Worm (Caenorhabditis elegans) whole organism, mixed stage, embryonic: ENCODE data around the gene F45E12.6.

Source experiments
- blmp-1 ChIP-seq: fragments of 150-350 bp; optimal IDR thresholded peaks from 2 replicates; lab custom pipeline; 2014; ENCODE audit warnings: missing biosample characterization, missing genetic modification characterization
- elt-1 ChIP-seq: sonication (generic microtip); optimal IDR thresholded peaks from 2 replicates; lab custom pipeline; 2017; ENCODE audit warnings: missing genetic modification characterization, mild to moderate bottlenecking, missing compliant biosample characterization, antibody characterized with exemption, moderate library complexity, borderline replicate concordance; ENCODE audit not compliant: insufficient read depth
- ham-2 ChIP-seq: fragments of 200-800 bp; sonication (Bioruptor generic); optimal IDR thresholded peaks from 2 replicates; lab custom pipeline; 2018; ENCODE audit warnings: mild to moderate bottlenecking, missing genetic modification characterization, missing compliant biosample characterization
- lsy-2 ChIP-seq: fragments of 150-350 bp; optimal IDR thresholded peaks from 2 replicates; lab custom pipeline; 2014; ENCODE audit warnings: missing biosample characterization, missing genetic modification characterization
- mep-1 ChIP-seq: fragments of 150-350 bp; optimal IDR thresholded peaks from 2 replicates; lab custom pipeline; 2017; ENCODE audit warnings: missing biosample characterization, missing genetic modification reagents, missing genetic modification characterization, inconsistent platforms
- nhr-12 ChIP-seq: fragments of 150-350 bp; optimal IDR thresholded peaks from 2 replicates; lab custom pipeline; 2014; ENCODE audit warnings: missing biosample characterization, missing genetic modification characterization
- nhr-28 ChIP-seq: fragments of 150-350 bp; optimal IDR thresholded peaks from 2 replicates; lab custom pipeline; 2014; ENCODE audit warnings: missing biosample characterization, missing genetic modification characterization
- sem-2 ChIP-seq: fragments of 200-800 bp; sonication (Bioruptor generic); optimal IDR thresholded peaks from 2 replicates; lab custom pipeline; 2018; ENCODE audit warnings: mild to moderate bottlenecking, missing genetic modification characterization, missing compliant biosample characterization
- snpc-4 ChIP-seq: fragments of 150-350 bp; optimal IDR thresholded peaks from 2 replicates; lab custom pipeline; 2014; ENCODE audit warnings: missing biosample characterization, missing genetic modification characterization
- sptf-1 ChIP-seq: sonication (generic microtip); optimal IDR thresholded peaks from 2 replicates; lab custom pipeline; 2017; ENCODE audit warnings: mild to moderate bottlenecking, missing genetic modification characterization, moderate library complexity, missing compliant biosample characterization

DNA sequence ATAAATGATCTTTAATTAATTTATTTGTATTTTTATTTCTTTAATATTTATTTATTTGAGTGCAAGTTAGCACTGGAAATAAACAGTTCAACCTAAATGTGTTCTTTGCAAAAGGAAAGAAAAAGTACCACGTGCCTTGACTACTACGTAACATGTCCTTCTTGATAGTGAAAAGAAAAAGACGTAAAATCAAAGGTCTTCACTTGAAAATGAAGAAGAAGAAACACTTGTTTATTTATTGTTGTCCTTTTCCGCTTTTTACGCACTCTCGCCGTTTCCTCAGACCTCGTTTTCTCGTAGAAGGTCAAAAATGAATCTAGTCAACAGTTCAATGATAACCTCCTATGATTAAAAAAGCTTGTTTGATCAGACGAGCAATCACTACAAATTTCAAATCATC lies 36.1 kb downstream of the F45E12.6 start:
- TF ChIP-seq nhr-28 (tag; lab: Kevin White, UChicago) (no peak), mep-1 (no peak), sptf-1 (tag; lab: Kevin White, UChicago) (no peak), snpc-4 (tag; lab: Kevin White, UChicago) (no peak), sem-2 (GFP tag; lab: Kevin White, UChicago) (no peak), elt-1 (no peak), blmp-1 (tag; lab: Kevin White, UChicago) (no peak), lsy-2 (no peak), ham-2 (GFP tag; lab: Kevin White, UChicago) (no peak), nhr-12 (tag; lab: Kevin White, UChicago) (no peak)
